Fruit fly (Drosophila melanogaster): Measurements from ENCODE around the gene CG42327.
A peak's percentile ranks its signal among the peaks of the same experiment; 100 is the strongest.

CG42327 gene

DNA sequence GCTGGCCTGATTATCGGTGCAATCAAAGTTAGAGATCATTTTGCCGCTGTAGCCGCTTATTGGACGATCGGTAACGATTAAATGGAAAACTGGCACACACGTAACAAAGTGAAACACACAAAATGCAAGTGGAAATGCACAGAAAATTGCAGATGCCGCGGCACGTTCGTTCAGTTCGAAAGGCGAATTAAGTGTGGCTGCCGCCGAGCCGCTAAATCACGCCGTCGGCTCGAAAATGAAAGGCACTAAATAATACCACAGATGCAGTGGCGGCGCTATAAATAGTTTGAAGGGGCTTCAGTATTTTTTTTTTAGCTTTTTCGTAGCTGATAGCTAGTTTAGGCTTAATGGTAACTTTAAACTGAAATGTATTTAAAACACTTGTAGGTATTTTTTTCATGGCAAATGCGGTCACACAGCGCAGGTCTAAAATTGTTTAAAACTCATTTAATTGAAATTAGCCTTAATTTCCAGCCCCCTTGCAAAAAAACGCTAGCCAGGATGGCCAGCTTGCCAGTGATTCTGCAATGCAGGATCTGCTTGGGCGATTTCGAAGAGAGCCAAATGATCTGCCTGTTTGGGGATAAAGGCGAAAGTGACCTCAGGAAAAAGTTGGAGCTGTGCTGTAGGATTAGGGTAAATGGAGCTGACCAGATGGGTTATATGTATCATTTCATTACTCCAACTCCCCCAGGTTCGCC is 36.1 kb upstream of the CG42327 start, which contains the start of the genes Jupiter and CG14710 (continued):
- TF ChIP-seq Dip3 (GFP tag; optimal IDR thresholded peaks at IDR 0.05): peak; percentile 67
- TF ChIP-seq az2 (GFP tag; optimal IDR thresholded peaks at IDR 0.05): peak; percentile 68
- TF ChIP-seq ems (GFP tag; optimal IDR thresholded peaks at IDR 0.05): peak; percentile 65
- no peak for TF ChIP-seq pb (GFP tag; optimal IDR thresholded peaks at IDR 0.05)
- TF ChIP-seq CG10209 (GFP tag; optimal IDR thresholded peaks at IDR 0.05): peak; percentile 46
- TF ChIP-seq Bteb2 (GFP tag; optimal IDR thresholded peaks at IDR 0.05): peak; percentile 71
- TF ChIP-seq Tbp (GFP tag; optimal IDR thresholded peaks at IDR 0.05): peak; percentile 53
- TF ChIP-seq disco-r (GFP tag; optimal IDR thresholded peaks at IDR 0.05): peak; percentile 37
- peak; percentile 89 for TF ChIP-seq lilli (GFP tag; optimal IDR thresholded peaks at IDR 0.05)
- no peak for TF ChIP-seq CG42726 (GFP tag; IDR thresholded peaks at IDR 0.05; ENCODE audit: partially characterized antibody)
- peak; percentile 61 for TF ChIP-seq Mes4 (GFP tag; optimal IDR thresholded peaks at IDR 0.05)
- no peak for TF ChIP-seq Doc3 (GFP tag; IDR thresholded peaks at IDR 0.05; ENCODE audit: partially characterized antibody)
- TF ChIP-seq tll (GFP tag; optimal IDR thresholded peaks at IDR 0.05): no peak
- peak; percentile 6 for TF ChIP-seq CG18011 (GFP tag; optimal IDR thresholded peaks at IDR 0.05)
- TF ChIP-seq Drgx (GFP tag; IDR thresholded peaks at IDR 0.05): peak; percentile 5; the same call in 1 of the 2 replicates
- TF ChIP-seq Bgb (GFP tag; IDR thresholded peaks at IDR 0.05; ENCODE audit: partially characterized antibody): no peak; the same call in 1 of the 2 replicates
- no peak for TF ChIP-seq CG10274 (GFP tag; optimal IDR thresholded peaks at IDR 0.05)
- TF ChIP-seq CG11085 (GFP tag; IDR thresholded peaks at IDR 0.05): 0 out of 2 replicates have a peak, but pooled peaks have one; percentile 18
- peak; percentile 14; the same call in 1 of the 3 replicates for TF ChIP-seq jigr1 (GFP tag; IDR thresholded peaks at IDR 0.05)
- TF ChIP-seq gt (GFP tag; IDR thresholded peaks at IDR 0.05): no peak
- TF ChIP-seq CG14050 (GFP tag; IDR thresholded peaks at IDR 0.05): no peak; the same call in 2 of the 3 replicates
- peak; percentile 70 for TF ChIP-seq oc (tag; optimal IDR thresholded peaks at IDR 0.05)
- TF ChIP-seq CG13624 (GFP tag; optimal IDR thresholded peaks at IDR 0.05): peak; percentile 89
- TF ChIP-seq tgo (GFP tag; IDR thresholded peaks at IDR 0.05): peak; percentile 48; the same call in 1 of the 3 replicates
- TF ChIP-seq CG2202 (tag; optimal IDR thresholded peaks at IDR 0.05): peak; percentile 45
- TF ChIP-seq Hand (GFP tag; optimal IDR thresholded peaks at IDR 0.05): no peak
- peak; percentile 65 for TF ChIP-seq NC2α (GFP tag; optimal IDR thresholded peaks at IDR 0.05)
- peak; percentile 46; the same call in 1 of the 3 replicates for TF ChIP-seq CG7357 (GFP tag; IDR thresholded peaks at IDR 0.05)
- TF ChIP-seq insv (GFP tag; optimal IDR thresholded peaks at IDR 0.05): peak in 1 of 2 experiments; percentile 27
- TF ChIP-seq ssp (GFP tag; IDR thresholded peaks at IDR 0.05): peak; percentile 73
- peak; percentile 81 for TF ChIP-seq nmo (GFP tag; optimal IDR thresholded peaks at IDR 0.05)
- no peak for TF ChIP-seq fd102C (GFP tag; optimal IDR thresholded peaks at IDR 0.05)
- TF ChIP-seq CG10654 (GFP tag; optimal IDR thresholded peaks at IDR 0.05): peak; percentile 68
- peak; percentile 49; the same call in 1 of the 2 replicates for TF ChIP-seq Xrp1 (GFP tag; IDR thresholded peaks at IDR 0.05)
- peak; percentile 23 for TF ChIP-seq D19A (tag; optimal IDR thresholded peaks at IDR 0.05)
- no peak for TF ChIP-seq odd (GFP tag; optimal IDR thresholded peaks at IDR 0.05)
- TF ChIP-seq sima (GFP tag; optimal IDR thresholded peaks at IDR 0.05): no peak
- no peak for TF ChIP-seq HLH4C (GFP tag; IDR thresholded peaks at IDR 0.05; ENCODE audit: partially characterized antibody)
- TF ChIP-seq mld (GFP tag; IDR thresholded peaks at IDR 0.05; ENCODE audit: partially characterized antibody): no peak
- TF ChIP-seq pho (GFP tag; optimal IDR thresholded peaks at IDR 0.05): peak; percentile 78
